Fruit fly (Drosophila melanogaster) whole organism: ENCODE measurements around the gene CG10375.

ENCODE experiments used
- CG8478 ChIP-seq: fragments of >200 bp; optimal IDR thresholded peaks from 2 replicates; lab custom pipeline; 2018; ENCODE audit warnings: inconsistent platforms
- Dll ChIP-seq: fragments of >200 bp; optimal IDR thresholded peaks from 2 replicates; lab custom pipeline; 2017
- EcR ChIP-seq, 2 experiments: fragments of >200 bp; optimal IDR thresholded peaks; 2 replicates each; lab custom pipeline; 2017; ENCODE audit warnings: missing biosample characterization in 2 of 2, missing genetic modification characterization in 2 of 2, missing genetic modification reagents in 2 of 2
- psq ChIP-seq: fragments of >200 bp; optimal IDR thresholded peaks from 2 replicates; lab custom pipeline; 2017
- usp ChIP-seq: fragments of >200 bp; optimal IDR thresholded peaks from 2 replicates; lab custom pipeline; 2017; ENCODE audit warnings: missing biosample characterization, missing genetic modification characterization, mixed read lengths

DNA sequence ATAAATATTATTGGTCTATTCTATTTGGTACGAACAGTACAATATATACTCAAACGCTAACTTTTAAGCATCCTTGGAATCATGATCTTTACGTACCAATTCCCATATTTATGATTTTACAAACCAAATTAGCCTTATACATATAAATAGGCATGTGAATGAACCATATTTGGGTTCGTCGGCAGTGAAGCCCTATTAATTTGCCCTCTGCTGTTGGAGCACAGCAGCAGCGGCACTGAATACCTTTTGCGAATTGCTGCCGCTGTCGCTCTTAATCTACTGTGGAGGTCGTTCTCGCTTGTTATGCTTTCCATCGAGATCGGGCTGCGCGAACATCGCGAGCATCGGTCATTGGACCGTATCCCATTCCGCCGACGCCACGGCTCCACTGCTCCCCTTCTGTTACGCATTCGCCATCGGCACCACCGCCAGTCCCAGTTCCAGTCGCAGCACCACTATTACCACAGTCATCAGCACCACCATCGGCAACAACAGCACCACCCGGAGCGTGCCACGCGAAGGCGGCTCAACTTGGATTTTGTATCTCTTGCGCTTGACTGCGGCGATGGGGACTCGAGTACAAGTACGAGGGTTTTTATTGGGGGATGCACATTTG lies 21.0 kb downstream of the CG10375 start:
- TF ChIP-seq usp (GFP tag; lab: Kevin White, UChicago) (no peak), psq (lab: Kevin White, UChicago) (no peak), Dll (lab: Kevin White, UChicago) (no peak), EcR (GFP tag; optimal IDR thresholded peaks at IDR 0.05; lab: Kevin White, UChicago) (peak in 1 of 2 experiments; percentile 70), CG8478 (lab: Kevin White, UChicago) (no peak)
